Fruit fly (Drosophila melanogaster) whole organism: Measurements from ENCODE around the gene Gr64b.

ENCODE experiments used
- CG8478 ChIP-seq: fragments of >200 bp; optimal IDR thresholded peaks from 2 replicates; lab custom pipeline; 2018; ENCODE audit warnings: inconsistent platforms
- Dll ChIP-seq: fragments of >200 bp; optimal IDR thresholded peaks from 2 replicates; lab custom pipeline; 2017
- EcR ChIP-seq, 2 experiments: fragments of >200 bp; optimal IDR thresholded peaks; 2 replicates each; lab custom pipeline; 2017; ENCODE audit warnings: missing biosample characterization in 2 of 2, missing genetic modification characterization in 2 of 2, missing genetic modification reagents in 2 of 2
- pan ChIP-seq: fragments of >200 bp; optimal IDR thresholded peaks from 2 replicates; lab custom pipeline; 2017
- psq ChIP-seq: fragments of >200 bp; optimal IDR thresholded peaks from 2 replicates; lab custom pipeline; 2017
- usp ChIP-seq: fragments of >200 bp; optimal IDR thresholded peaks from 2 replicates; lab custom pipeline; 2017; ENCODE audit warnings: missing biosample characterization, missing genetic modification characterization, mixed read lengths

Gene Gr64b

DNA sequence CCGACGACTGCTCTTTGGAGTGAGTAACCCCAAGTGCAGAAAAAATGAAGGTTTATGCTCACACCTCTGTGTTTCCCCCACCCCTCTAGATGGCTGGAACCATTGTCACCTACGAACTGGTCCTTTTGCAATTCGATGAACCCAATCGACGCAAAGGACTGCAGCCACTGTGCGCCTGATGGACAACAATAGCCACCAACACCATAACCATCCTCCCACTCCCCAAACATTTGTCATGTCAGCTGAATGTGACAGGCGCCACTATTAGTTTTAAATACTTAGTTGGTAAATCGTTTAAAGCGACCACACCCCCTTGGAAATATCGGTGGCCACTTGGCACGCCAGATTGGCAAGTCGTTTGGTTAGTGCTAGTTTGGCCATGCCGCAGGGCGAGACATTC lies at the start of gene Gr64b, which contains the start of gene Gr64c:
Gene Gr64b, plus strand, starts transcription at position 301 of the 400 bp plus-strand sequence.
Gene Gr64c, plus strand, starts transcription at position 301 of the 400 bp plus-strand sequence.
- TF ChIP-seq Dll (lab: Kevin White, UChicago) = no peak
- TF ChIP-seq CG8478 (lab: Kevin White, UChicago) = no peak
- no peak for TF ChIP-seq psq (lab: Kevin White, UChicago)
- no peak for TF ChIP-seq pan (lab: Kevin White, UChicago)
- TF ChIP-seq usp = no peak
- no peak for TF ChIP-seq EcR (GFP tag; optimal IDR thresholded peaks at IDR 0.05; lab: Kevin White, UChicago)

DNA sequence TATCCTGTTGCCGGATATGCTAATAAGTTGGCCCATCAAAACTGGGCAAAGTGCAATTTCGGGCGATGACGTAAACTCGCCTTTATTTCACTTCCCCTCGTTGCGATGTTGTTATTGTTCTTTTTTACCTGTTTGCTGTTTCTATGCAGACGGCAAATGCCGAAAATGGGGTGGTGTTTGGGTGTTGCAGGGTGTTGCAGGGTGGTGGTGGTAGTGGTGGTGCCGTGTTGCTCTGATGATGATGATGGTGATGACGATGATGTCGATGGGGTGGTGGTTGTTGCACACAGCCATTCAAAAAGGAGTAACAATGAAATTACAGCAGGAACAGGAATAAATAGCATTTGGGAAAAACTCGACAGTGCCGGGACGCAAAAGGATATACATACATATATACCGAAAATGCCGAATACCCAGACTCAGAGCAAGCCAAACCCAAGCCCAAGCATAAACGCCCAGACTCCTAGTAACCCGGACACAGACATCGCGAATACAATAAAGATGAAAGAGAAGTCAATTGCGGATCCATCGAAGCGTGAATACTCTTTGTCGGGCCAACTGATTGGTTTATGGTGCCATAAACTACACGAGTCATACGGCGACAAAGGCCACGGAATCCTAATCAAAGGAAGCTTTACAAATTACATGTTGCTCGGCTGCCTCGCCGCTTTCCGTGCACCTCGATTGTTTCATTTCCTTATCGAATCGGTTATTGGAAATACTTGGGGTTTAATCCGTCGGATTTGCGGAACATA lies 49.5 kb upstream of the Gr64b start:
- TF ChIP-seq EcR (GFP tag; optimal IDR thresholded peaks at IDR 0.05; lab: Kevin White, UChicago) = no peak
- TF ChIP-seq CG8478 (lab: Kevin White, UChicago) = no peak
- no peak for TF ChIP-seq usp
- no peak for TF ChIP-seq Dll (lab: Kevin White, UChicago)
- no peak for TF ChIP-seq psq (lab: Kevin White, UChicago)
- TF ChIP-seq pan (lab: Kevin White, UChicago) = no peak

DNA sequence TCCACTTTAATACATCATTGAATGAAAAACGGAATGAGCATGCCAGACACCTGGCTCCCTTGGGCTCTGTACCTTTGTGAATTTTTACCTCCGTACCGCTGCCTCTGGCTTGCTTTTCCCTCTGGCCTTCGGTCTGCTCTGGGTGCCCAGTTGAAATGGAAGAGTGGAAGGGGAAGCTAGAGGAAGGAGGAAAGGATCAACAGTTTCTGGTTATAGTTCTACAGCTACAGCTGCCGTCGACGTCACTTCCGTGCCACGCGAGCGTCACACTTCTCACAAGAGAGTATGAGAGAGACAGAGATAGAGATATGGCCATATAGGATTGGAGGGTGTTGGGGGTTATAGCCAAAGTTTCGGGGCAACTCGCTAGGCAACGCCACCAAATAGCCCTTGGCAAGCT lies 48.4 kb upstream of the Gr64b start:
- no peak for TF ChIP-seq EcR (GFP tag; optimal IDR thresholded peaks at IDR 0.05; lab: Kevin White, UChicago)

DNA sequence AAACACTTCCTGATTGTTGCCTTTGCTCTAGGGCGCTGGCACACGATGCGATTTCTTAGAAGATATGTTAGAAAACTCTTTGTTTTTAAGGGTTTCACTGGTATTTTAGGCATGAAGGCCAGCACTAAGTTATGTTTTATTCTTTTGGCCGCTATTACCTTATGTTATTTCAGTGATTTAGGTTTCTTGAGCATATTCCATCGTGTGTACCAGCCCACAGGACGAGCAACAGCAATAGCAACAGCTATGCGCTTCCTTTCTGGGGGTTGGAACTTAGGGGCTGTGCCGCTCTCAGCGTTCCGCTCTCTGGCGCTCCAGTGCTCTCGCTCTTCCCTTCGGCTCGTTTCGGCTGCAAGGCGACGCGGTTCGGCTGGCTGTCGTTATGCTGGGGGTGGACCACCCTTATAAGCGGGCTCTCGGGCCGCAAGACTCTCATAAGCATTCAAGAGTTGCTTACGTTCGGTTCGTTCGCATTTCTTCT lies 44.9 kb upstream of the Gr64b start, which contains the start of gene scrt:
Gene scrt, plus strand, starts transcription at position 431 of the 481 bp plus-strand sequence.
- TF ChIP-seq Dll (lab: Kevin White, UChicago) (no peak), pan (lab: Kevin White, UChicago) (no peak), EcR (GFP tag; optimal IDR thresholded peaks at IDR 0.05; lab: Kevin White, UChicago) (no peak), CG8478 (lab: Kevin White, UChicago) (no peak), usp (no peak), psq (lab: Kevin White, UChicago) (no peak)

DNA sequence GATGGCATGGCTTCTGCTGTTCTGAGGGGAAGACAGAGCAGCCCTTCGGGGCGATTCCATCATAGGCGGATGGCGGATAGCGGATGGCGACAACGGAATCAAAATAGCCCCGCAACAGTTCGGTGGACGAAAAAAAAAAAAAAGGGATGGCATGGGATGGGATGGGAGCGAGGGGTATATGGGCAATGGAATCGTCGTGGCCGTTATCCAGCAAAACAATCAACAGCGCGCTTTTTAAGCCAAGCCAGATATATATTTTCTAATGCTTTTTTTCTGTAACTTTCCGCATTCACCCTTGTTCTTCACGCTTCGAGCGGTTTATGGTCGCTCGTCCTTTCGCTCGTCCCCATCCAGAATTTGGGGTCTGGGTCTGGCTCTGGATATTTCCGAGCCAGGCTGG lies 32.9 kb upstream of the Gr64b start:
- no peak for TF ChIP-seq psq (lab: Kevin White, UChicago)
- TF ChIP-seq Dll (lab: Kevin White, UChicago) = no peak
- no peak for TF ChIP-seq usp
- TF ChIP-seq EcR (GFP tag; optimal IDR thresholded peaks at IDR 0.05; lab: Kevin White, UChicago) = no peak
- no peak for TF ChIP-seq CG8478 (lab: Kevin White, UChicago)
- TF ChIP-seq pan (lab: Kevin White, UChicago) = no peak

DNA sequence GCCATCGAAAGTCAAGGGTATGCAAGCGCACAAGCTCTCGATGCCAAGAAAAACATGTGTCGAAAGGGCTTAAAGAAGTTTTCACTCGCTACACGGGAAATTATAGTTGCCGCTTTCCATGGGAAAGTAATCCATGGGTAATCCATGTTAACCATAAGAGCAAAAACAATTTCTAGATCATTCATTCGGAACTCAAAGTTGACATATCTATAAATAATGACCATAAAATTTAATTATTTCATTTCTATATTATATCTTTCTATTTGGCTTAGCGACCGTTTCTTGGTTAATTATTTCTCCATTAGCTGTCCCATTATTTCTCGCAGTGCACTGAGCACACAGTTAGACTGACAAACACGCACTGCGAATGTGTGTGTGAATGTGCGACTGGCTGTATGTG lies 27.7 kb upstream of the Gr64b start:
- no peak for TF ChIP-seq psq (lab: Kevin White, UChicago)
- TF ChIP-seq EcR (GFP tag; optimal IDR thresholded peaks at IDR 0.05; lab: Kevin White, UChicago) = no peak
- TF ChIP-seq pan (lab: Kevin White, UChicago) = no peak
- TF ChIP-seq CG8478 (lab: Kevin White, UChicago) = no peak

DNA sequence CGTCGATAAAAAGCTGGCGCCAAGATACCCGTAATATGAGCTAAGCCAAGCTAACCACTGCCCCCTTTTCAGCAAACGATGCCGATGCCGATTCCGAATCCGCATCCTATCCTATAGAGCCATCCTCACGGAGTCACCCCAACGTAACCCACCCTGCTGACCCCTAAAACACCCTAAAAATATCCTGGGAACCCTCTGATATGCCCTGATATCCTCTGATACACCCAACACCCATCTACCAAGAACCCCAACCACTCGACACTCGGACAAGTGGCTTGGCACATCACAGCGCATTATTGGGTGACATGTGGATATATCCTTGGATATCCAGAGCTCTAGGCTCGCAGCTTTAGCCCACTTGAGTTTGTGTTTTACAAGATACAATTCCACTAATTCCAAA lies 26.9 kb upstream of the Gr64b start:
- no peak for TF ChIP-seq usp
- TF ChIP-seq CG8478 (lab: Kevin White, UChicago) = no peak
- no peak for TF ChIP-seq EcR (GFP tag; optimal IDR thresholded peaks at IDR 0.05; lab: Kevin White, UChicago)
- no peak for TF ChIP-seq Dll (lab: Kevin White, UChicago)

DNA sequence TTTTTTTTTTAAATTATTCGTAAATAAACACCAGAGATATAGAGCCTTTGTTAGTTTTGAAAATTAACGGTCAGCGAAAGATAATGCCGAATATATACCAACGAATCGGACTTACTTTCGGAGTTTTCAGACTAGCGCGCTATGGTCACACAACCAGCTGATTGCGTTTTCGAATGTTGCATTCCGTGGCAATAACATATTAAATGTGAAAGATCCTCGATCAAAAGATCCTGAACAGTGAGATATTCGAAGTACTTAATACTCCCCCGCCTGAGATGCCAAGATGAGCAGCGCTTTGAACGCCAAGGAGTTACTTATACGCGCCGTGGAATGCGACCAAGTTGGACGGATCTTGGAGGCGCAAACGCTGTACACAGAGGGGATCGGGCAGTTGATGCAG lies 25.1 kb upstream of the Gr64b start, which contains the start of gene CG14985:
Gene CG14985, plus strand, starts transcription at position 159 of the 400 bp plus-strand sequence.
- TF ChIP-seq CG8478 (lab: Kevin White, UChicago) = no peak
- no peak for TF ChIP-seq EcR (GFP tag; optimal IDR thresholded peaks at IDR 0.05; lab: Kevin White, UChicago)
- no peak for TF ChIP-seq psq (lab: Kevin White, UChicago)
- no peak for TF ChIP-seq usp
- TF ChIP-seq Dll (lab: Kevin White, UChicago) = no peak
- TF ChIP-seq pan (lab: Kevin White, UChicago) = no peak

DNA sequence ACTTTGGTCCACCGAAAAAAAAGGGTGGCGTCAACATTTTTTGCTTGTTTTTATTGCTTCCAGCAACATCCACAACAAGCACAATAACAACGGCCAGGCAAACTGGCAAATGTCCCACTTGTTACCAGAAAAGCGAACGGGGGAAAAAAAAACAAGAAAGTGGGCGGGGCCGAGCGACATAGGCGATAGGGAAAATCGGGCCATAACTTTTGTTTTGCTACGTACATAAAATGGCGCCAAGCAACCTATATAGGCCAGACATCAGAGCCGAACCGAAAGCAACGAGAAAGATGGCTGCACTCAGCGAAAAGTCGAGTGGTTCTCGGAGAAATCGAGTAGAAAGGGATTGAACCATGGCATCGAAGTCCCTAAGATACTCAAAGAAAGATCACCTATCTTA lies 21.1 kb upstream of the Gr64b start:
- TF ChIP-seq pan (lab: Kevin White, UChicago) = no peak
- no peak for TF ChIP-seq usp
- TF ChIP-seq psq (lab: Kevin White, UChicago) = no peak
- no peak for TF ChIP-seq EcR (GFP tag; optimal IDR thresholded peaks at IDR 0.05; lab: Kevin White, UChicago)
- TF ChIP-seq Dll (lab: Kevin White, UChicago) = no peak
- TF ChIP-seq CG8478 (lab: Kevin White, UChicago) = no peak

DNA sequence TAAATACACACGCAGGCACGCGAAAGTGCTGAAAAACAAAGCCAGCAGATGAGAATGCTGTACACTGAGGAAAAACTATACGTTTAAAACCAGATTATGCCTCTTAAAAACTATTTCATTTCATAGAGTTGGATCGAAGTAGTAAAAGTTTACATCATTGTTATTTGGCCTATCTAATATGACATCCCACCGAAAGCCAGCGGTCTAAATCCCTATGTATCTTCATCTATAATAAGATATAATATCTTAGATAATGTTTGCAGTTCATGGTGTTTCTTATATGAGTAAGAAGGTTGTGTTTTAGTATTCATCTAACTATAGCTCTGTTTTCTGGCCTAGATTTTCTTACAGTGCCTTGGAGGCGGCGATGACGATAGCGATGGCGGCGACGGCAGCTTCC lies 18.3 kb upstream of the Gr64b start:
- TF ChIP-seq usp = no peak
- TF ChIP-seq EcR (GFP tag; optimal IDR thresholded peaks at IDR 0.05; lab: Kevin White, UChicago) = no peak
- TF ChIP-seq Dll (lab: Kevin White, UChicago) = no peak
- no peak for TF ChIP-seq CG8478 (lab: Kevin White, UChicago)
- TF ChIP-seq psq (lab: Kevin White, UChicago) = no peak
- no peak for TF ChIP-seq pan (lab: Kevin White, UChicago)

DNA sequence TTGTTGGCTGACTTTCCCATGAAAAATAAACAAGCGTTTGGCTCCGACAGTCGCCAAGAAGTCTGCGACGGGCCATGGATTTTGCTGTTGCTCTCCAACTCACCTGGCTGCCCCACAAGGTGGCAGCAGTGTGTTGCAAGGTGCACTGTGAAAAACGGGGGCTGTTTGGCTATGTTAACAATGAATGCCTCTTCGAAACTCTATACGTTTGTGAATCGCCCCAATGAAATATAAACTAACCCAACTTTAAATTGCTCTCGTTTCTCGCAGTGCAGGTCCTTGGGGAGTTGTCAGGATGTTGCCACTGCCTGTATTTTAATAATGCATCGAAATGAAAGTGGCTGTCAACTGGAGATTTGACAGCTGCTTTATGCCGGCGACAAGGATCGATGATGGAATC lies 14.1 kb upstream of the Gr64b start:
- TF ChIP-seq Dll (lab: Kevin White, UChicago) (no peak), EcR (GFP tag; optimal IDR thresholded peaks at IDR 0.05; lab: Kevin White, UChicago) (no peak), usp (no peak), CG8478 (lab: Kevin White, UChicago) (no peak), pan (lab: Kevin White, UChicago) (no peak), psq (lab: Kevin White, UChicago) (no peak)

DNA sequence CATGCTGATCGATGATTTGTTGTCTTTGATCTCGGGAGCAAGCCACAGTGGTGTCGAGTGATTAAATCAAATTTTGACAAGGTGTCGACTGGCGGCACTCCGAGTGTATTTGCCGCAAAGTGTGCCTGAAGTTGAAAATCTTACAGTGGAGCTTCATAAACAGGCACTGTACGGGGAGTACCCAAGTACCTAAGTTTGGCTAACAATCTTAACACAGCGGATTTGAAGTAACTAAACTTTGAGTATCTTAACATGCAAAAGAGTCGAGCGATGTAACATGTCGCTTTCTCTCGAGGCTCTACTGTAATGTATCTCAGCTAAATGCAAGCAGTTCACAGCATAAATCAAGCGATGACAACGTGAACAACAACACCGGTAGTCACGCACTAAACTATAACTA lies 11.7 kb upstream of the Gr64b start:
- TF ChIP-seq usp (no peak), EcR (GFP tag; optimal IDR thresholded peaks at IDR 0.05; lab: Kevin White, UChicago) (no peak), pan (lab: Kevin White, UChicago) (no peak), psq (lab: Kevin White, UChicago) (no peak), Dll (lab: Kevin White, UChicago) (no peak)
